Fruit fly (Drosophila melanogaster) whole organism, adult: ENCODE measurements around the gene Gr64f.

Experiments used
- CG12768 ChIP-seq: fragments of 200-800 bp; sonication (Bioruptor generic); optimal IDR thresholded peaks from 2 replicates; lab custom pipeline; 2017; ENCODE audit warnings: missing biosample characterization, missing genetic modification characterization, mild to moderate bottlenecking, moderate library complexity, missing genetic modification reagents
- CG1620 ChIP-seq: fragments of 200-800 bp; sonication (Bioruptor generic); optimal IDR thresholded peaks from 2 replicates; lab custom pipeline; 2016; ENCODE audit warnings: missing biosample characterization, missing genetic modification characterization
- CG33017 ChIP-seq: fragments of 200-800 bp; sonication (Bioruptor generic); optimal IDR thresholded peaks from 2 replicates; lab custom pipeline; 2018; ENCODE audit warnings: missing biosample characterization, mild to moderate bottlenecking, missing genetic modification characterization, moderate library complexity
- cic ChIP-seq: fragments of 200-800 bp; sonication (Bioruptor generic); optimal IDR thresholded peaks from 2 replicates; lab custom pipeline; 2017; ENCODE audit warnings: missing biosample characterization, mild to moderate bottlenecking, missing genetic modification characterization, moderate library complexity
- cnc ChIP-seq, 2 experiments: fragments of >200 bp; optimal IDR thresholded peaks; 2 replicates each; lab custom pipeline; 2017
- ovo ChIP-seq: fragments of 200-800 bp; sonication (Bioruptor generic); optimal IDR thresholded peaks from 2 replicates; lab custom pipeline; 2016; ENCODE audit warnings: missing biosample characterization, missing genetic modification characterization

dm6 chr3L:4016754-4017153, 18.8 kb upstream of the Gr64f start:
- no peak for TF ChIP-seq cic
- TF ChIP-seq ovo (GFP tag; lab: Kevin White, UChicago), result no peak
- no peak for TF ChIP-seq CG33017 (tag; lab: Kevin White, UChicago)
- TF ChIP-seq CG1620 (GFP tag; lab: Kevin White, UChicago), result no peak
- TF ChIP-seq CG12768 (GFP tag; lab: Kevin White, UChicago), result no peak
- no peak for TF ChIP-seq cnc (optimal IDR thresholded peaks at IDR 0.05; lab: Kevin White, UChicago)
